Fruit fly (Drosophila melanogaster) whole organism, embryonic: ENCODE measurements around the gene Exd2.

Experiments used
- Antp ChIP-seq: fragments of 200-800 bp; sonication (Bioruptor generic); optimal IDR thresholded peaks from 3 replicates; lab custom pipeline; 2016; ENCODE audit warnings: missing biosample characterization, missing genetic modification characterization
- CG10274 ChIP-seq: fragments of 200-800 bp; sonication (Bioruptor generic); optimal IDR thresholded peaks from 3 replicates; lab custom pipeline; 2017; ENCODE audit warnings: missing biosample characterization, mild to moderate bottlenecking, missing genetic modification characterization
- CG10431 ChIP-seq: fragments of 200-800 bp; sonication (Bioruptor generic); optimal IDR thresholded peaks from 3 replicates; lab custom pipeline; 2018; ENCODE audit warnings: missing biosample characterization, mild to moderate bottlenecking, missing genetic modification characterization
- CG10565 ChIP-seq: fragments of 200-800 bp; sonication (Bioruptor generic); optimal IDR thresholded peaks from 3 replicates; lab custom pipeline; 2016; ENCODE audit warnings: missing biosample characterization, mild to moderate bottlenecking, missing genetic modification characterization
- CG11398 ChIP-seq: fragments of 200-800 bp; sonication (Bioruptor generic); optimal IDR thresholded peaks from 2 replicates; lab custom pipeline; 2016; ENCODE audit warnings: missing biosample characterization, missing genetic modification characterization
- CG12391 ChIP-seq: fragments of 200-800 bp; sonication (Bioruptor generic); optimal IDR thresholded peaks from 3 replicates; lab custom pipeline; 2018; ENCODE audit warnings: missing biosample characterization, mild to moderate bottlenecking, missing genetic modification characterization, moderate library complexity
- CG14050 ChIP-seq: fragments of 200-800 bp; sonication (Bioruptor generic); IDR thresholded peaks from 3 replicates; pipeline ENCODE4 v1.3.6; 2022; ENCODE audit warnings: missing biosample characterization, missing genetic modification characterization
- CG14667 ChIP-seq: fragments of 200-800 bp; sonication (Bioruptor generic); IDR thresholded peaks from 2 replicates; pipeline ENCODE4 v1.3.6; 2022; ENCODE audit warnings: missing biosample characterization, missing genetic modification characterization
- CG14710 ChIP-seq: fragments of 200-800 bp; sonication (Bioruptor generic); optimal IDR thresholded peaks from 3 replicates; lab custom pipeline; 2019; ENCODE audit warnings: missing biosample characterization, mild to moderate bottlenecking, missing genetic modification characterization, moderate library complexity
- CG15479 ChIP-seq: fragments of 200-800 bp; sonication (Bioruptor generic); optimal IDR thresholded peaks from 3 replicates; lab custom pipeline; 2019; ENCODE audit warnings: missing biosample characterization, mild to moderate bottlenecking, missing genetic modification characterization, moderate library complexity
- CG1602 ChIP-seq: fragments of 200-800 bp; sonication (Bioruptor generic); optimal IDR thresholded peaks from 3 replicates; lab custom pipeline; 2016; ENCODE audit warnings: missing biosample characterization, missing genetic modification characterization
- CG2129 ChIP-seq: fragments of 200-800 bp; sonication (Bioruptor generic); IDR thresholded peaks from 2 replicates; pipeline ENCODE4 v1.3.6; 2022; ENCODE audit warnings: missing biosample characterization, missing genetic modification characterization; ENCODE audit not compliant: partially characterized antibody
- CG2202 ChIP-seq: fragments of 200-800 bp; sonication (Bioruptor generic); optimal IDR thresholded peaks from 2 replicates; lab custom pipeline; 2018; ENCODE audit warnings: missing biosample characterization, mild to moderate bottlenecking, missing genetic modification characterization
- CG3995 ChIP-seq: fragments of 200-800 bp; sonication (Bioruptor generic); optimal IDR thresholded peaks from 3 replicates; lab custom pipeline; 2016; ENCODE audit warnings: missing biosample characterization, missing genetic modification characterization
- CG4424 ChIP-seq: fragments of 200-800 bp; sonication (Bioruptor generic); optimal IDR thresholded peaks from 3 replicates; lab custom pipeline; 2016; ENCODE audit warnings: missing biosample characterization, missing genetic modification characterization
- CG7963 ChIP-seq: fragments of 200-800 bp; sonication (Bioruptor generic); IDR thresholded peaks from 3 replicates; pipeline ENCODE4 v1.3.6; 2022; ENCODE audit warnings: missing biosample characterization, missing genetic modification characterization; ENCODE audit not compliant: partially characterized antibody
- CG7987 ChIP-seq: fragments of 200-800 bp; sonication (Bioruptor generic); optimal IDR thresholded peaks from 2 replicates; lab custom pipeline; 2018; ENCODE audit warnings: missing biosample characterization, mild to moderate bottlenecking, missing genetic modification characterization, moderate library complexity
- CG8944 ChIP-seq: fragments of 200-800 bp; sonication (Bioruptor generic); optimal IDR thresholded peaks from 3 replicates; lab custom pipeline; 2016; ENCODE audit warnings: missing biosample characterization, missing genetic modification characterization
- CG9876 ChIP-seq: fragments of 200-800 bp; sonication (Bioruptor generic); optimal IDR thresholded peaks from 2 replicates; lab custom pipeline; 2016; ENCODE audit warnings: missing biosample characterization, missing genetic modification characterization
- Dad ChIP-seq: fragments of 200-800 bp; sonication (Bioruptor generic); optimal IDR thresholded peaks from 3 replicates; lab custom pipeline; 2016; ENCODE audit warnings: missing biosample characterization, missing genetic modification characterization
- Dfd ChIP-seq, 2 experiments: fragments of >200 bp; optimal IDR thresholded peaks; 2 replicates each; lab custom pipeline; 2017; ENCODE audit warnings: missing biosample characterization in 2 of 2, missing genetic modification characterization in 2 of 2
- Dip2 ChIP-seq: fragments of 200-800 bp; sonication (Bioruptor generic); IDR thresholded peaks from 2 replicates; pipeline ENCODE4 v1.3.6; 2022; ENCODE audit warnings: missing biosample characterization, missing genetic modification characterization
- Dp ChIP-seq: fragments of 200-800 bp; sonication (Bioruptor generic); optimal IDR thresholded peaks from 2 replicates; lab custom pipeline; 2018; ENCODE audit warnings: missing biosample characterization, mild to moderate bottlenecking, missing genetic modification characterization, moderate library complexity
- E2f2 ChIP-seq: fragments of 200-800 bp; sonication (Bioruptor generic); IDR thresholded peaks from 2 replicates; pipeline ENCODE4 v1.3.6; 2022; ENCODE audit warnings: missing biosample characterization, missing genetic modification characterization
- Eip74EF ChIP-seq, 2 experiments: fragments of 200-800 bp in 1 of 2; fragments of >200 bp in 1 of 2; sonication (Bioruptor generic) in 1 of 2; optimal IDR thresholded peaks; 2 replicates each; lab custom pipeline; 2017 to 2019; ENCODE audit warnings: missing biosample characterization in 2 of 2, missing genetic modification characterization in 2 of 2, mild to moderate bottlenecking in 1 of 2, moderate library complexity in 1 of 2
- Gug ChIP-seq: fragments of 200-800 bp; sonication (Bioruptor generic); IDR thresholded peaks from 4 replicates; pipeline ENCODE4 v1.3.6; 2022; ENCODE audit warnings: missing biosample characterization, missing genetic modification characterization
- Meics ChIP-seq: fragments of 200-800 bp; sonication (Bioruptor generic); optimal IDR thresholded peaks from 2 replicates; lab custom pipeline; 2017; ENCODE audit warnings: missing biosample characterization, mild to moderate bottlenecking, missing genetic modification characterization
- Mrtf ChIP-seq: fragments of 200-800 bp; sonication (Bioruptor generic); IDR thresholded peaks from 3 replicates; pipeline ENCODE4 v1.3.6; 2022; ENCODE audit warnings: missing biosample characterization, missing genetic modification characterization
- Ssrp ChIP-seq: fragments of 200-800 bp; sonication (Bioruptor generic); optimal IDR thresholded peaks from 2 replicates; lab custom pipeline; 2018; ENCODE audit warnings: missing biosample characterization, mild to moderate bottlenecking, missing genetic modification characterization, moderate library complexity
- ab ChIP-seq: fragments of 200-800 bp; sonication (Bioruptor generic); optimal IDR thresholded peaks from 2 replicates; lab custom pipeline; 2016; ENCODE audit warnings: missing biosample characterization, missing genetic modification characterization
- bbx ChIP-seq: fragments of 200-800 bp; sonication (Bioruptor generic); IDR thresholded peaks from 2 replicates; pipeline ENCODE4 v1.3.6; 2022; ENCODE audit warnings: missing biosample characterization, missing genetic modification characterization; ENCODE audit not compliant: partially characterized antibody
- br ChIP-seq: fragments of >200 bp; optimal IDR thresholded peaks from 2 replicates; lab custom pipeline; 2017
- bsh ChIP-seq, 2 experiments: fragments of 200-800 bp; sonication (Bioruptor generic); optimal IDR thresholded peaks; 2 replicates each; lab custom pipeline; 2017 to 2018; ENCODE audit warnings: mild to moderate bottlenecking in 2 of 2, missing biosample characterization in 2 of 2, missing genetic modification characterization in 2 of 2, moderate library complexity in 1 of 2
- cg ChIP-seq: fragments of 200-800 bp; sonication (Bioruptor generic); optimal IDR thresholded peaks from 3 replicates; lab custom pipeline; 2019; ENCODE audit warnings: missing biosample characterization, mild to moderate bottlenecking, missing genetic modification characterization, moderate library complexity
- chif ChIP-seq, 2 experiments: fragments of 200-800 bp; sonication (Bioruptor generic); optimal IDR thresholded peaks; 3 replicates each; lab custom pipeline; 2016; ENCODE audit warnings: missing biosample characterization in 2 of 2, missing genetic modification characterization in 2 of 2
- dysf ChIP-seq: fragments of 200-800 bp; sonication (Bioruptor generic); IDR thresholded peaks from 3 replicates; pipeline ENCODE4 v1.3.6; 2022; ENCODE audit warnings: missing biosample characterization, missing genetic modification characterization
- fru ChIP-seq: fragments of >200 bp; optimal IDR thresholded peaks from 2 replicates; lab custom pipeline; 2017
- fu2 ChIP-seq: fragments of 200-800 bp; sonication (Bioruptor generic); optimal IDR thresholded peaks from 2 replicates; lab custom pipeline; 2016; ENCODE audit warnings: missing biosample characterization, missing genetic modification characterization
- gcm2 ChIP-seq: fragments of 200-800 bp; sonication (Bioruptor generic); optimal IDR thresholded peaks from 2 replicates; lab custom pipeline; 2016; ENCODE audit warnings: missing biosample characterization, missing genetic modification characterization
- gem ChIP-seq: fragments of 200-800 bp; sonication (Bioruptor generic); optimal IDR thresholded peaks from 2 replicates; lab custom pipeline; 2019; ENCODE audit warnings: missing biosample characterization, mild to moderate bottlenecking, missing genetic modification characterization, moderate library complexity
- gfzf ChIP-seq: fragments of 200-800 bp; sonication (Bioruptor generic); optimal IDR thresholded peaks from 2 replicates; lab custom pipeline; 2016; ENCODE audit warnings: missing biosample characterization, mild to moderate bottlenecking, missing genetic modification characterization, moderate library complexity
- hkb ChIP-seq, 2 experiments: fragments of 200-800 bp in 1 of 2; fragments of >200 bp in 1 of 2; sonication (Bioruptor generic) in 1 of 2; IDR thresholded peaks in 1 of 2; optimal IDR thresholded peaks in 1 of 2; 2 replicates each; pipeline versions ENCODE4 v1.3.6 to Lab custom; 2017 to 2022; ENCODE audit warnings: missing biosample characterization in 1 of 2, missing genetic modification characterization in 1 of 2
- inv ChIP-seq: fragments of 200-800 bp; sonication (Bioruptor generic); IDR thresholded peaks from 2 replicates; pipeline ENCODE4 v1.3.6; 2022; ENCODE audit warnings: missing biosample characterization, missing genetic modification characterization; ENCODE audit not compliant: partially characterized antibody
- mld ChIP-seq: fragments of 200-800 bp; sonication (Bioruptor generic); IDR thresholded peaks from 3 replicates; pipeline ENCODE4 v1.3.6; 2022; ENCODE audit warnings: missing biosample characterization, missing genetic modification characterization; ENCODE audit not compliant: partially characterized antibody
- phol ChIP-seq: fragments of 200-800 bp; sonication (Bioruptor generic); optimal IDR thresholded peaks from 3 replicates; lab custom pipeline; 2018; ENCODE audit warnings: missing biosample characterization, mild to moderate bottlenecking, missing genetic modification characterization, moderate library complexity
- prd ChIP-seq, 3 experiments: fragments of >200 bp in 2 of 3; fragments of 200-800 bp in 1 of 3; sonication (Bioruptor generic) in 1 of 3; optimal IDR thresholded peaks in 2 of 3; IDR thresholded peaks in 1 of 3; 2 replicates in 2 of 3; 3 replicates in 1 of 3; pipeline versions ENCODE4 v1.3.6 to Lab custom; 2017 to 2022; ENCODE audit warnings: missing biosample characterization in 1 of 3, missing genetic modification characterization in 1 of 3
- slou ChIP-seq: fragments of 200-800 bp; sonication (Bioruptor generic); optimal IDR thresholded peaks from 3 replicates; lab custom pipeline; 2016; ENCODE audit warnings: missing biosample characterization, missing genetic modification characterization
- tup ChIP-seq: fragments of 200-800 bp; sonication (Bioruptor generic); optimal IDR thresholded peaks from 2 replicates; lab custom pipeline; 2016; ENCODE audit warnings: missing biosample characterization, mild to moderate bottlenecking, missing genetic modification characterization, moderate library complexity
- zf30C ChIP-seq: fragments of 200-800 bp; sonication (Bioruptor generic); optimal IDR thresholded peaks from 3 replicates; lab custom pipeline; 2018; ENCODE audit warnings: missing biosample characterization, mild to moderate bottlenecking, missing genetic modification characterization

The Exd2 gene

DNA sequence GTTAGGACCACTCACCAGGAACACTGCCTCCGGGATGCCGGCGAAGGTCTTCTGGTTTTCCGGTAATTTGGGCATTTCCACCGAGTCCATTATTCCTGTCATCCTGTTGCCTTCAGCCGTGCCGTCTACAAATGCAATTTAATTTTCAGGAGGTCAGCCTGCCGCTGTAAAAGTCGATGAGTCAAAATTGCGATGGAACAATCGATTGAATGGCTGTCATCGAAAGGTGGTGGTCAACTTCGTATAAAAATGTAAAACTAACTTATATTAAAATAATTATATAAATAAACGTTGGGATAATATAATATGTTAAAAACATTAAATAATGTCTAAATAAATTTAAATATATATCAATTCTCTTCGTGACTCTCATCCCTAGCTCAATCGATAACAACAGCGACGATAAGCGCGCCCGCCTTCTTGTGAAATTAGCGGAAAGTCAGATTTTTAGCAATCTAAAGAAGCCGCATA is 25.8 kb downstream of the Exd2 start, which contains the start of the genes mgr and Irbp (continued):
- TF ChIP-seq Mrtf (GFP tag; lab: Robert Waterston, UW) (no peak; the same call in 2 of the 3 replicates), CG1602 (GFP tag; lab: Kevin White, UChicago) (peak; percentile 88), CG10431 (GFP tag; lab: Kevin White, UChicago) (peak; percentile 73), gcm2 (GFP tag; lab: Kevin White, UChicago) (peak; percentile 9), chif (GFP tag; optimal IDR thresholded peaks at IDR 0.05; lab: Kevin White, UChicago) (peak in 1 of 2 experiments; percentile 18), Antp (GFP tag; lab: Kevin White, UChicago) (no peak), Ssrp (tag; lab: Kevin White, UChicago) (peak; percentile 93), bsh (GFP tag; optimal IDR thresholded peaks at IDR 0.05; lab: Kevin White, UChicago) (peak in 1 of 2 experiments; percentile 95), E2f2 (peak; percentile 87), CG8944 (no peak), Dad (GFP tag; lab: Kevin White, UChicago) (peak; percentile 59), Dip2 (GFP tag; lab: Robert Waterston, UW) (0 out of 2 replicates have a peak, but pooled peaks have one; percentile 18), gfzf (no peak), inv (GFP tag; lab: Robert Waterston, UW) (peak; percentile 75), Gug (peak; percentile 78), CG3995 (GFP tag; lab: Kevin White, UChicago) (peak; percentile 40), dysf (peak; percentile 93), CG2129 (GFP tag; lab: Robert Waterston, UW) (peak; percentile 79), prd (optimal IDR thresholded peaks at IDR 0.05; lab: Kevin White, UChicago) (no peak), prd (GFP tag; IDR thresholded peaks at IDR 0.05; lab: Robert Waterston, UW) (peak; percentile 97), ab (GFP tag; lab: Kevin White, UChicago) (no peak), CG7963 (GFP tag; lab: Robert Waterston, UW) (peak; percentile 52; the same call in 1 of the 3 replicates), tup (GFP tag; lab: Kevin White, UChicago) (peak; percentile 70), Meics (peak; percentile 91), CG12391 (tag; lab: Kevin White, UChicago) (peak; percentile 97), CG14710 (tag; lab: Kevin White, UChicago) (peak; percentile 94), br (lab: Kevin White, UChicago) (no peak), slou (GFP tag; lab: Kevin White, UChicago) (peak; percentile 59), cg (GFP tag; lab: Kevin White, UChicago) (no peak), Eip74EF (GFP tag; optimal IDR thresholded peaks at IDR 0.05; lab: Kevin White, UChicago) (no peak), CG14667 (GFP tag; lab: Robert Waterston, UW) (peak; percentile 91), CG7987 (GFP tag; lab: Kevin White, UChicago) (no peak), CG9876 (GFP tag; lab: Kevin White, UChicago) (no peak), bbx (GFP tag; lab: Robert Waterston, UW) (peak; percentile 78), CG10274 (GFP tag; lab: Kevin White, UChicago) (no peak), zf30C (no peak), phol (tag; lab: Kevin White, UChicago) (peak; percentile 93), CG15479 (GFP tag; lab: Kevin White, UChicago) (peak; percentile 11), CG4424 (GFP tag; lab: Kevin White, UChicago) (peak; percentile 90), gem (tag; lab: Kevin White, UChicago) (peak; percentile 97), CG2202 (tag; lab: Kevin White, UChicago) (peak; percentile 83), CG11398 (GFP tag; lab: Kevin White, UChicago) (no peak), Dfd (GFP tag; optimal IDR thresholded peaks at IDR 0.05; lab: Kevin White, UChicago) (no peak), CG14050 (GFP tag; lab: Robert Waterston, UW) (peak; percentile 90), CG10565 (GFP tag; lab: Kevin White, UChicago) (peak; percentile 31), mld (GFP tag; lab: Robert Waterston, UW) (peak; percentile 14; the same call in 1 of the 3 replicates), hkb (optimal IDR thresholded peaks at IDR 0.05; lab: Kevin White, UChicago) (no peak), hkb (GFP tag; IDR thresholded peaks at IDR 0.05; lab: Robert Waterston, UW) (peak; percentile 93), fu2 (GFP tag; lab: Kevin White, UChicago) (peak; percentile 50), Dp (GFP tag; lab: Kevin White, UChicago) (peak; percentile 68), fru (lab: Kevin White, UChicago) (no peak)
